Fruit fly (Drosophila melanogaster): ENCODE measurements around the gene Nemp.

Nemp gene

DNA sequence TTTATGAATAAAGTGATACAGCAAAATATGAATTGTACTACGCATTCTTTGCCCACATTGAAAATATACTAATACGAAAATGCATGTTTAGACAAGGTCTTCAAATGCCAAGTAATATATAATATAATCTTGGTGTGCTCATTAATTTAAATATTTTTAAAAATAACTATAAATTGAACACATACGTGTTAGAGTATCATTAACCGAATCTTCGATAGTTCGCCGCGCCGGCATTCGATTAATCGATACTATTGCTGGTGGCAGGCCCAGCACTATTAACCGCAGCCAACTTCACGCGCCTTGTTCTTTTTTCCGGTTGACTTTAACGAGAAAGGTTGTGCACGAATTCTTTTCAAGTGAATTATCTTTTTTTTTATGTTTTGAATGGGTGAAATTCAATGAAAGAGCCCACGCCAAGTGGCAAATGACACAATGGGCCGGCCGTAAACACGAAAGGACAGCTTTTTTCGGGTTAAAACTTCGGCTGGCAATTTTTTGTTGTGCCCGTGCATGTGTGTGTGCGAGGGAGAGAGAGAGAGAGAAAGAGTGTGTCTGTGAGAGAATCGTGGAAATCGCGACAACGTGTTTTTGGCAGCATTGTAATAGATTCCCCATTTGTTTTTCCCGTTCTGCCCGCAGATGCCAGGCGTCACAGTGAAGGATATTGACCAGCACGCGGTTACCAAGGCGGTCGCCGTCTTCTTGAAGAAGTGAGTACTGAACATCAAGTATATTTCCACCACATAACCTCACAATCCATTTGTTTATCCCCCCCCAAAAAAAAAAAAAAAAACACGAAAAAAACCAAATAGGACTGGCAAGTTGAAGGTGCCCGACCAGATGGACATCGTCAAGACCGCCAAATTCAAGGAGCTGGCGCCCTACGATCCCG, 17.0 kb downstream of the Nemp start, which contains the start of gene RpS19a (continued):
- peak; percentile 82 for TF ChIP-seq BEAF-32 (GFP tag; optimal IDR thresholded peaks at IDR 0.05)
- peak; percentile 62 for TF ChIP-seq Jarid2 (GFP tag; optimal IDR thresholded peaks at IDR 0.05)
- peak; percentile 33; the same call in 1 of the 2 replicates for TF ChIP-seq CG32772 (GFP tag; IDR thresholded peaks at IDR 0.05)
- TF ChIP-seq knrl (GFP tag; IDR thresholded peaks at IDR 0.05; ENCODE audit: partially characterized antibody), result peak; percentile 43; the same call in 2 of the 3 replicates
- peak; percentile 80 for TF ChIP-seq pb (GFP tag; optimal IDR thresholded peaks at IDR 0.05)
- peak; percentile 40 for TF ChIP-seq HmgD (GFP tag; optimal IDR thresholded peaks at IDR 0.05)
- peak; percentile 19 for TF ChIP-seq CG9609 (GFP tag; optimal IDR thresholded peaks at IDR 0.05)
- TF ChIP-seq usp (GFP tag; optimal IDR thresholded peaks at IDR 0.05), result no peak
- no peak for TF ChIP-seq Gsc (GFP tag; IDR thresholded peaks at IDR 0.05)
- TF ChIP-seq seq (GFP tag; IDR thresholded peaks at IDR 0.05), result peak; percentile 53; the same call in 1 of the 2 replicates
- TF ChIP-seq CG4707 (GFP tag; optimal IDR thresholded peaks at IDR 0.05), result peak; percentile 88
- TF ChIP-seq zen (tag; optimal IDR thresholded peaks at IDR 0.05), result peak; percentile 40
- peak; percentile 68 for TF ChIP-seq CG11247 (GFP tag; IDR thresholded peaks at IDR 0.05)
- peak; percentile 15 for TF ChIP-seq CG8290 (GFP tag; optimal IDR thresholded peaks at IDR 0.05)
- TF ChIP-seq CG8290 (tag; optimal IDR thresholded peaks at IDR 0.05), result peak; percentile 78 to 79
- peak; percentile 72 for TF ChIP-seq Sry-δ (GFP tag; optimal IDR thresholded peaks at IDR 0.05)
- peak; percentile 73 for TF ChIP-seq sob (GFP tag; IDR thresholded peaks at IDR 0.05)
- TF ChIP-seq B-H2 (GFP tag; optimal IDR thresholded peaks at IDR 0.05), result peak; percentile 92
- TF ChIP-seq CG12155 (GFP tag; optimal IDR thresholded peaks at IDR 0.05), result peak; percentile 27
- peak; percentile 35 for TF ChIP-seq CG10979 (tag; optimal IDR thresholded peaks at IDR 0.05)
- no peak for TF ChIP-seq Dip2 (GFP tag; IDR thresholded peaks at IDR 0.05)
- no peak for TF ChIP-seq CG4282 (GFP tag; optimal IDR thresholded peaks at IDR 0.05)
- peak; percentile 63 for TF ChIP-seq CG12299 (tag; optimal IDR thresholded peaks at IDR 0.05)
- TF ChIP-seq H15 (GFP tag; IDR thresholded peaks at IDR 0.05), result peak; percentile 67; the same call in 2 of the 3 replicates
- peak; percentile 88 for TF ChIP-seq BtbVII (GFP tag; optimal IDR thresholded peaks at IDR 0.05)
- peak; percentile 90 for TF ChIP-seq odd (GFP tag; optimal IDR thresholded peaks at IDR 0.05)
- no peak for TF ChIP-seq da (GFP tag; optimal IDR thresholded peaks at IDR 0.05)
- peak in 1 of 3 experiments; percentile 35 for TF ChIP-seq lola (GFP tag; optimal IDR thresholded peaks at IDR 0.05)
- peak; percentile 24; the same call in 1 of the 3 replicates for TF ChIP-seq row (GFP tag; IDR thresholded peaks at IDR 0.05)
- TF ChIP-seq Dp (GFP tag; optimal IDR thresholded peaks at IDR 0.05), result peak; percentile 40
- TF ChIP-seq Sox100B (GFP tag; optimal IDR thresholded peaks at IDR 0.05), result peak; percentile 86
- no peak for TF ChIP-seq Chrac-16 (GFP tag; optimal IDR thresholded peaks at IDR 0.05)
- TF ChIP-seq CG4617 (GFP tag; optimal IDR thresholded peaks at IDR 0.05; ENCODE audit: borderline replicate concordance), result peak; percentile 32
- TF ChIP-seq dan (GFP tag; IDR thresholded peaks at IDR 0.05), result no peak
- TF ChIP-seq nerfin-2 (GFP tag; IDR thresholded peaks at IDR 0.05; ENCODE audit: partially characterized antibody), result no peak
- TF ChIP-seq CG6813 (GFP tag; optimal IDR thresholded peaks at IDR 0.05), result peak; percentile 88
- TF ChIP-seq CG8281 (tag; optimal IDR thresholded peaks at IDR 0.05), result peak; percentile 39
- TF ChIP-seq gsb (GFP tag; IDR thresholded peaks at IDR 0.05), result 0 out of 2 replicates have a peak, but pooled peaks have one; percentile 48
- peak; percentile 84 for TF ChIP-seq gce (GFP tag; IDR thresholded peaks at IDR 0.05)
- TF ChIP-seq sc (optimal IDR thresholded peaks at IDR 0.05), result no peak
- peak; percentile 80 for TF ChIP-seq sc (GFP tag; optimal IDR thresholded peaks at IDR 0.05)
- TF ChIP-seq CG4424 (GFP tag; optimal IDR thresholded peaks at IDR 0.05), result peak; percentile 76
- no peak for TF ChIP-seq CG11093 (GFP tag; IDR thresholded peaks at IDR 0.05)
- peak; percentile 99 for TF ChIP-seq Opbp (GFP tag; IDR thresholded peaks at IDR 0.05; ENCODE audit: partially characterized antibody)
- peak; percentile 84 for TF ChIP-seq CG32532 (GFP tag; IDR thresholded peaks at IDR 0.05)
- peak; percentile 75 for TF ChIP-seq Awh (GFP tag; IDR thresholded peaks at IDR 0.05)
- no peak for TF ChIP-seq Six4 (GFP tag; optimal IDR thresholded peaks at IDR 0.05)
- TF ChIP-seq NC2α (GFP tag; optimal IDR thresholded peaks at IDR 0.05), result peak; percentile 9
- TF ChIP-seq CG4404 (GFP tag; IDR thresholded peaks at IDR 0.05), result no peak

Measured in whole organism, embryonic.